Fruit fly (Drosophila melanogaster): ENCODE data around the gene Srp54.

DNA sequence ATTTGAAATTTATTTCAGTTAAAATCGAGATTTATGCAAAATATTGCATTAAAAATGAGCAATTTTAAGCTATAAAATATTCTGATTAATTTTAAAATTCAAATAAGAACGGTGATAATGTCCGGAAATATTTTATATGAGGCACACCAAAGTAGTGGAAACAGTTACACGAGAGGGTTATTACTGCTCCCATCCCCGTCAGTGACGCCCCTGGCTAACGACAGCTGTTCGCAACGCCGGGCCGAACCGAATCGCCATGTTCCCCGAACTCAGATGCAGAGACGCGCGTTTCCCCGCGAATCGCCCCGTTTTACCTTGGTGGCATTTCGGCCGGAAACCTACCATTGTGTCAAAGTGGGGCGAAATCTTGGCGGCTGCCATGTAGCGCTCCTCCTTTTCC, 928 bp upstream of the Srp54 start:
- TF ChIP-seq CG11294 (GFP tag; IDR thresholded peaks at IDR 0.05) (no peak), dac (GFP tag; optimal IDR thresholded peaks at IDR 0.05) (no peak), CG1621 (tag; optimal IDR thresholded peaks at IDR 0.05) (no peak), Ets96B (tag; optimal IDR thresholded peaks at IDR 0.05) (no peak), CG31627 (GFP tag; optimal IDR thresholded peaks at IDR 0.05) (no peak), Sox15 (GFP tag; optimal IDR thresholded peaks at IDR 0.05) (no peak), Blimp-1 (GFP tag; optimal IDR thresholded peaks at IDR 0.05) (no peak), svp (GFP tag) (no peak), CG8319 (GFP tag; optimal IDR thresholded peaks at IDR 0.05) (no peak), fd85E (GFP tag; optimal IDR thresholded peaks at IDR 0.05) (no peak), CG11902 (GFP tag; optimal IDR thresholded peaks at IDR 0.05) (no peak), CG15336 (GFP tag; IDR thresholded peaks at IDR 0.05) (no peak), CG4318 (GFP tag; optimal IDR thresholded peaks at IDR 0.05) (no peak), Sox14 (GFP tag; optimal IDR thresholded peaks at IDR 0.05) (no peak)

Measured in whole organism, prepupa.